Worm (Caenorhabditis elegans): ENCODE results near the gene cst-2.

cst-2 gene

DNA sequence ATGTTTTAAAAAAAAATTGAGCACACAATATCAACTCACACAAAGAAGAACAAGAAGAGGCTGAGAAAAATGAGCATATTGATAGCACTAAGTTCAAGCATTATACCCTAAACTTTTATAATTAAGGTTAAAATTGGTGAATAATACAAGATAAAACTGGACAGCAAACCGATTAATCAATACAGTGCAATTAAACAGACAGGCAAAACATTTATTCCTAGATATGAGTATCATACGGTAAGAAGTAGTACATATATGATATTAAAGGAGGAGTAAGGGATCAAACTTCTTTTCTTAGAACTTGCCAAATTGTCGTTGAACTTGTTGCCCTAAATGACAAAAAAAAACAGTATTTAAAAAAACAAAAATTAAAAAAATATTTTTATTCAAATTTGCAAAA lies 36.1 kb upstream of the cst-2 start, which contains the start of gene R160.14:
Gene R160.14, minus strand, starts transcription at position 101 of the 400 bp plus-strand sequence.
- TF ChIP-seq snpc-1.1 (tag; optimal IDR thresholded peaks at IDR 0.05; ENCODE audit: insufficient read depth), result no peak
- TF ChIP-seq xnd-1 (tag; optimal IDR thresholded peaks at IDR 0.05), result no peak
- TF ChIP-seq hlh-26 (GFP tag; conservative IDR thresholded peaks at IDR 0.05), result no peak
- no peak for TF ChIP-seq ceh-91 (GFP tag; IDR thresholded peaks at IDR 0.05)
- no peak for TF ChIP-seq lin-35 (GFP tag; optimal IDR thresholded peaks at IDR 0.05)
- TF ChIP-seq repo-1 (tag; optimal IDR thresholded peaks at IDR 0.05), result no peak
- no peak for TF ChIP-seq Y53G8AR.9 (GFP tag; conservative IDR thresholded peaks at IDR 0.05)
- no peak for TF ChIP-seq snpc-1.3 (tag; optimal IDR thresholded peaks at IDR 0.05; ENCODE audit: insufficient read depth)
- TF ChIP-seq cebp-2 (GFP tag; IDR thresholded peaks at IDR 0.05), result no peak

- no peak for TF ChIP-seq B0035.1 (tag; optimal IDR thresholded peaks at IDR 0.05)
These were observed 35.6 kb upstream of the cst-2 start, which contains the start of gene R160.13 for ce11 chrX:4371413-4371812. Gene R160.13 (minus strand): TSS chrX:4371513.

ce11 chrX:4370756-4371155 lies 34.9 kb upstream of the cst-2 start, which contains the start of gene R160.5:
Gene R160.5 (minus strand): TSS chrX:4370856.
- TF ChIP-seq B0261.1 (tag; optimal IDR thresholded peaks at IDR 0.05), result no peak
- no peak for TF ChIP-seq F37B4.10 (GFP tag; IDR thresholded peaks at IDR 0.05)
- TF ChIP-seq Y79H2A.3 (GFP tag; conservative IDR thresholded peaks at IDR 0.05), result no peak

- TF ChIP-seq F49E8.2 (tag; optimal IDR thresholded peaks at IDR 0.05; ENCODE audit: insufficient read depth) (no peak), Y56A3A.18 (GFP tag; IDR thresholded peaks at IDR 0.05) (no peak), madf-6 (GFP tag; IDR thresholded peaks at IDR 0.05) (no peak), ccch-3 (GFP tag; optimal IDR thresholded peaks at IDR 0.05) (no peak), cebp-2 (GFP tag; IDR thresholded peaks at IDR 0.05) (no peak), lag-1 (GFP tag; IDR thresholded peaks at IDR 0.05) (no peak), cebp-1 (GFP tag; IDR thresholded peaks at IDR 0.05) (no peak), cebp-1 (tag; optimal IDR thresholded peaks at IDR 0.05) (no peak), lir-1 (GFP tag; conservative IDR thresholded peaks at IDR 0.05) (no peak), F57A8.1 (GFP tag; optimal IDR thresholded peaks at IDR 0.05) (no peak)
These were observed 33.0 kb upstream of the cst-2 start, which contains the start of gene R160.4 for ce11 chrX:4368800-4369199. Gene R160.4 (minus strand): TSS chrX:4368900.

- TF ChIP-seq F33H1.4 (GFP tag; IDR thresholded peaks at IDR 0.05), result no peak
- TF ChIP-seq ceh-27 (GFP tag; optimal IDR thresholded peaks at IDR 0.05), result no peak
- no peak for TF ChIP-seq egrh-3 (GFP tag; IDR thresholded peaks at IDR 0.05)
- no peak for TF ChIP-seq tlf-1 (GFP tag; optimal IDR thresholded peaks at IDR 0.05)
- no peak for TF ChIP-seq ceh-100 (GFP tag; IDR thresholded peaks at IDR 0.05)
- TF ChIP-seq hsf-1 (GFP tag; IDR thresholded peaks at IDR 0.05), result no peak
- no peak for TF ChIP-seq nhr-120 (GFP tag; IDR thresholded peaks at IDR 0.05)
- TF ChIP-seq lin-26 (GFP tag; IDR thresholded peaks at IDR 0.05), result no peak
- no peak for TF ChIP-seq cebp-1 (GFP tag; IDR thresholded peaks at IDR 0.05)
- no peak for TF ChIP-seq cebp-1 (tag; optimal IDR thresholded peaks at IDR 0.05)
- no peak for TF ChIP-seq gei-17 (GFP tag; optimal IDR thresholded peaks at IDR 0.05)
These were observed 31.6 kb upstream of the cst-2 start, which contains the start of gene R160.10 for ce11 chrX:4367414-4367813. Gene R160.10 (minus strand): TSS chrX:4367514.
